Worm (Caenorhabditis elegans) whole organism, L1 larva: ENCODE data around the gene svop-1.

Source experiments
- Y116A8C.19 ChIP-seq: sonication (generic microtip); optimal IDR thresholded peaks from 2 replicates; lab custom pipeline; 2016; ENCODE audit warnings: missing compliant biosample characterization, missing genetic modification characterization, borderline replicate concordance
- aha-1 ChIP-seq: fragments of 150-350 bp; optimal IDR thresholded peaks from 2 replicates; lab custom pipeline; 2014; ENCODE audit warnings: missing biosample characterization, missing genetic modification characterization
- alr-1 ChIP-seq: fragments of 200-800 bp; sonication (Bioruptor generic); optimal IDR thresholded peaks from 2 replicates; lab custom pipeline; 2018; ENCODE audit warnings: borderline replicate concordance, mild to moderate bottlenecking, missing genetic modification characterization, missing compliant biosample characterization
- aly-2 ChIP-seq: fragments of 150-350 bp; optimal IDR thresholded peaks from 2 replicates; lab custom pipeline; 2014; ENCODE audit warnings: missing biosample characterization, missing genetic modification characterization
- ama-1 ChIP-seq: fragments of 150-350 bp; optimal IDR thresholded peaks from 2 replicates; lab custom pipeline; 2014
- blmp-1 ChIP-seq: fragments of 150-350 bp; optimal IDR thresholded peaks from 2 replicates; lab custom pipeline; 2014; ENCODE audit warnings: missing biosample characterization, missing genetic modification characterization
- ceh-63 ChIP-seq: fragments of 200-800 bp; sonication (Bioruptor generic); optimal IDR thresholded peaks from 2 replicates; lab custom pipeline; 2018; ENCODE audit warnings: mild to moderate bottlenecking, missing genetic modification characterization, missing compliant biosample characterization
- ceh-82 ChIP-seq, 3 experiments: fragments of 150-350 bp in 1 of 3; sonication (generic microtip) in 2 of 3; optimal IDR thresholded peaks; 2 replicates each; lab custom pipeline; 2014 to 2017; ENCODE audit warnings: missing biosample characterization in 3 of 3, missing genetic modification characterization in 3 of 3
- ceh-88 ChIP-seq: fragments of 200-800 bp; sonication (Bioruptor generic); IDR thresholded peaks from 2 replicates; pipeline ENCODE4 v1.3.6; 2022; ENCODE audit warnings: missing genetic modification characterization, missing compliant biosample characterization
- ceh-90 ChIP-seq: sonication (generic microtip); optimal IDR thresholded peaks from 2 replicates; lab custom pipeline; 2016; ENCODE audit warnings: missing genetic modification characterization, missing compliant biosample characterization
- efl-1 ChIP-seq, 4 experiments: fragments of 150-350 bp; optimal IDR thresholded peaks in 3 of 4; peaks in 1 of 4; 1 replicate in 1 of 4; 2 replicates in 3 of 4; lab custom pipeline; 2014; ENCODE audit warnings: missing biosample characterization in 2 of 4, missing genetic modification characterization in 2 of 4, missing genetic modification reagents in 2 of 4
- efl-3 ChIP-seq: fragments of 200-800 bp; sonication (Bioruptor generic); optimal IDR thresholded peaks from 2 replicates; lab custom pipeline; 2018; ENCODE audit warnings: mild to moderate bottlenecking, missing genetic modification characterization, missing compliant biosample characterization
- ets-5 ChIP-seq: fragments of 200-800 bp; sonication (Bioruptor generic); IDR thresholded peaks from 2 replicates; pipeline ENCODE4 v1.3.6; 2022; ENCODE audit warnings: missing genetic modification characterization, missing compliant biosample characterization
- fkh-4 ChIP-seq: sonication (generic microtip); optimal IDR thresholded peaks from 2 replicates; lab custom pipeline; 2016; ENCODE audit warnings: missing compliant biosample characterization, missing genetic modification characterization, borderline replicate concordance
- hlh-4 ChIP-seq: sonication (generic microtip); optimal IDR thresholded peaks from 2 replicates; lab custom pipeline; 2016; ENCODE audit warnings: mild to moderate bottlenecking, missing genetic modification characterization, missing compliant biosample characterization
- hpl-2 ChIP-seq: fragments of 150-350 bp; optimal IDR thresholded peaks from 2 replicates; lab custom pipeline; 2014; ENCODE audit warnings: missing biosample characterization, missing genetic modification reagents, missing genetic modification characterization
- irx-1 ChIP-seq: sonication (generic microtip); optimal IDR thresholded peaks from 2 replicates; lab custom pipeline; 2016; ENCODE audit warnings: missing genetic modification characterization, missing compliant biosample characterization
- lin-14 ChIP-seq: fragments of 200-800 bp; sonication (Bioruptor generic); optimal IDR thresholded peaks from 2 replicates; lab custom pipeline; 2018; ENCODE audit warnings: mild to moderate bottlenecking, missing genetic modification characterization, moderate library complexity, missing compliant biosample characterization
- lin-15B ChIP-seq: fragments of 150-350 bp; sonication (generic microtip); optimal IDR thresholded peaks from 3 replicates; lab custom pipeline; 2014; ENCODE audit warnings: missing biosample characterization, missing genetic modification characterization
- lin-35 ChIP-seq, 2 experiments: fragments of 150-350 bp; optimal IDR thresholded peaks; 2 replicates each; lab custom pipeline; 2014; ENCODE audit warnings: missing biosample characterization in 2 of 2, missing genetic modification characterization in 2 of 2, missing genetic modification reagents in 2 of 2
- lin-39 ChIP-seq: fragments of 150-350 bp; optimal IDR thresholded peaks from 2 replicates; lab custom pipeline; 2014; ENCODE audit warnings: missing biosample characterization, missing genetic modification reagents, missing genetic modification characterization
- lir-3 ChIP-seq: sonication (generic microtip); optimal IDR thresholded peaks from 2 replicates; lab custom pipeline; 2016; ENCODE audit warnings: mild to moderate bottlenecking, missing genetic modification characterization, moderate library complexity, missing compliant biosample characterization; ENCODE audit not compliant: poor library complexity
- mab-9 ChIP-seq: fragments of 200-800 bp; sonication (Bioruptor generic); IDR thresholded peaks from 2 replicates; pipeline ENCODE4 v1.3.6; 2022; ENCODE audit warnings: missing genetic modification reagents, missing genetic modification characterization, missing compliant biosample characterization
- mdl-1 ChIP-seq, 2 experiments: fragments of 150-350 bp; optimal IDR thresholded peaks; 2 replicates each; lab custom pipeline; 2014 to 2017; ENCODE audit warnings: missing biosample characterization in 2 of 2, missing genetic modification characterization in 2 of 2, inconsistent platforms in 1 of 2
- mep-1 ChIP-seq: fragments of 150-350 bp; optimal IDR thresholded peaks from 2 replicates; lab custom pipeline; 2014; ENCODE audit warnings: missing biosample characterization, missing genetic modification characterization
- nhr-11 ChIP-seq: fragments of 150-350 bp; optimal IDR thresholded peaks from 2 replicates; lab custom pipeline; 2014; ENCODE audit warnings: missing biosample characterization, missing genetic modification characterization
- nhr-12 ChIP-seq: sonication (generic microtip); optimal IDR thresholded peaks from 2 replicates; lab custom pipeline; 2017; ENCODE audit warnings: missing biosample characterization, missing genetic modification characterization
- nhr-237 ChIP-seq: fragments of 150-350 bp; optimal IDR thresholded peaks from 2 replicates; lab custom pipeline; 2014; ENCODE audit warnings: missing biosample characterization, missing genetic modification characterization
- nhr-28 ChIP-seq: fragments of 150-350 bp; optimal IDR thresholded peaks from 2 replicates; lab custom pipeline; 2014; ENCODE audit warnings: missing biosample characterization, missing genetic modification characterization
- nhr-76 ChIP-seq: sonication (generic microtip); optimal IDR thresholded peaks from 2 replicates; lab custom pipeline; 2017; ENCODE audit warnings: missing biosample characterization, missing genetic modification characterization
- nhr-85 ChIP-seq: sonication (generic microtip); peaks from one replicate; lab custom pipeline; 2016; ENCODE audit warnings: missing genetic modification characterization, inconsistent platforms, missing compliant biosample characterization
- pag-3 ChIP-seq: sonication (generic microtip); optimal IDR thresholded peaks from 2 replicates; lab custom pipeline; 2017; ENCODE audit warnings: missing genetic modification characterization, mild to moderate bottlenecking, missing compliant biosample characterization, antibody characterized with exemption, borderline replicate concordance; ENCODE audit not compliant: insufficient read depth
- pax-3 ChIP-seq: fragments of 200-800 bp; sonication (Bioruptor generic); optimal IDR thresholded peaks from 2 replicates; lab custom pipeline; 2018; ENCODE audit warnings: mild to moderate bottlenecking, missing genetic modification characterization, moderate library complexity, missing compliant biosample characterization
- pqm-1 ChIP-seq: sonication (generic microtip); optimal IDR thresholded peaks from 3 replicates; lab custom pipeline; 2017; ENCODE audit warnings: missing biosample characterization, missing genetic modification characterization
- rnt-1 ChIP-seq: sonication (generic microtip); optimal IDR thresholded peaks from 2 replicates; lab custom pipeline; 2016; ENCODE audit warnings: mild to moderate bottlenecking, missing genetic modification characterization, moderate library complexity, missing compliant biosample characterization
- skn-1 ChIP-seq: fragments of 150-350 bp; optimal IDR thresholded peaks from 2 replicates; lab custom pipeline; 2014; ENCODE audit warnings: missing biosample characterization, missing genetic modification characterization
- snu-23 ChIP-seq: sonication (generic microtip); optimal IDR thresholded peaks from 2 replicates; lab custom pipeline; 2016; ENCODE audit warnings: missing genetic modification characterization, missing compliant biosample characterization
- swsn-7 ChIP-seq: sonication (generic microtip); optimal IDR thresholded peaks from 2 replicates; lab custom pipeline; 2016; ENCODE audit warnings: missing genetic modification characterization, missing compliant biosample characterization
- tbx-2 ChIP-seq: sonication (generic microtip); optimal IDR thresholded peaks from 2 replicates; lab custom pipeline; 2016; ENCODE audit warnings: missing genetic modification characterization, missing compliant biosample characterization
- tlp-1 ChIP-seq: fragments of 150-350 bp; optimal IDR thresholded peaks from 2 replicates; lab custom pipeline; 2014; ENCODE audit warnings: missing biosample characterization, missing genetic modification characterization
- unc-130 ChIP-seq: fragments of 150-350 bp; optimal IDR thresholded peaks from 2 replicates; lab custom pipeline; 2017; ENCODE audit warnings: missing biosample characterization, missing genetic modification characterization, inconsistent platforms
- unc-62 ChIP-seq: fragments of 150-350 bp; optimal IDR thresholded peaks from 2 replicates; lab custom pipeline; 2014; ENCODE audit warnings: missing biosample characterization, missing genetic modification reagents, missing genetic modification characterization
- vab-15 ChIP-seq: sonication (generic microtip); optimal IDR thresholded peaks from 2 replicates; lab custom pipeline; 2017; ENCODE audit warnings: missing genotype, mild to moderate bottlenecking, missing genetic modification characterization, missing compliant biosample characterization
- ztf-11 ChIP-seq, 2 experiments: sonication (generic microtip); optimal IDR thresholded peaks; 2 replicates each; lab custom pipeline; 2016 to 2017; ENCODE audit warnings: missing genetic modification characterization in 2 of 2, missing biosample characterization in 1 of 2, missing compliant biosample characterization in 1 of 2
- ztf-4 ChIP-seq: fragments of 150-350 bp; optimal IDR thresholded peaks from 2 replicates; lab custom pipeline; 2014; ENCODE audit warnings: missing biosample characterization, missing genetic modification characterization

Gene svop-1

DNA sequence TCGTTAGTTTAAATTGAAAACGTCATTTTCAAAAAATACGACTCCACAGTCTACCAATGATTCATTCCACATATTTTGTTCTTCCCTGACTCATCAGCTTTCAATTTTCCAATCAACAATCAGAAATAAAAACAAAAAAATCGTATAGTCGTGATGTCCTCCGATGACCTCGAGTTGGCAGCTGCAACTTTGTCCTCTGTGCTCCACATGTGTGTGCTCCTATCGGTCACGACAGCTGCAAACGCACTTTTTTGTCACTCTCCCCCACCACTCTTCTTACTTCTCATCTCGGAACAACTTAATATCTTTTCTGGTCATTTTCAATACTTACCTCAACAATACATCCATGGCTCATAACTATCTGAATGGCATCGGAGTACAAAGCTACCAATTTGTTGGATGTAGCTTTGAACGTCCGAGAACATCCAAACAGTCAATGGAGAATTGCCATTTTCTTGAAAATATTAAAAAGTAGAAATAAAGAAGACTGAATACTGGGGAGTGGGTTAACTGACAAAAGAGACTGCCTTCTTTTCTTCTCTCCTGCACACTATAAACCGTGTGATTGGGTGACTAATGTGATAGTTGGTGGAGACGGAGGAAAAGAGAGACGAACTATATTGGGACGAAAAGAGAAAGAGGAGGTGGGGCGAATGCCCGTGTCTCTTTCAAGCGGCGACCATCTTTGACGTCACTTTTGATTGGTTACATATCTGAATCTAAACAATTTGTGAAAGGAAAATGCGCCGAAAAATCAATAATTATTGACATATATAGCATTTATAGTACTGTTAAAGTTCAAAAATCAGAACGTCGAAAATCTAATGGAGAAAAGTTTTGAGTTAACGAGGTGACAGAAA, 18.1 kb downstream of the svop-1 start (continued):
- TF ChIP-seq lin-39 (no peak), ztf-4 (tag; lab: Kevin White, UChicago) (no peak), nhr-85 (tag; lab: Kevin White, UChicago) (peak; percentile 81), nhr-237 (tag; lab: Kevin White, UChicago) (no peak), skn-1 (peak; percentile 8), unc-62 (GFP tag; lab: Kevin White, UChicago) (no peak), unc-130 (peak; percentile 2), efl-1 (optimal IDR thresholded peaks at IDR 0.05; lab: Kevin White, UChicago) (no peak), efl-1 (GFP tag; optimal IDR thresholded peaks at IDR 0.05 in 1 of 2; lab: Kevin White, UChicago) (peak in 1 of 2 experiments; percentile 73)

DNA sequence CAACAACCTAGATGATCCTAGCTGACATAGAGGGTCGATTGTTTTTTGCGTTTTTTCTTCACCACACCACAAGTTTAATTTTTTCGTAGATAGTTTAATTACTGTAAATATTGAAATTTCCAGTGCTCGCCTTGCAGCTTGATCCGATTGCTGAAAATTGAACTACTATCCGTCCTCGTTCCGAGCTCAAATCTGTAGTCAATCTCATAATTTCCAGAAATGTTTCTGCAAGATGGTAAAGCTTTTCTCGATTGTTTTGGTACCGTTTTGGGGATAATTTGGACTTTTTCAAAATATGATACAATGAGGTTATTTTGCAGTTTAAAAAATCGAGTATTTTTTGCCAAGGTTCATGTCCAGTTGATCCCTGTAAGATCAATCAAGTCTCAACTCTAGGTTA, 19.2 kb downstream of the svop-1 start:
- TF ChIP-seq nhr-12 (tag; lab: Kevin White, UChicago) (no peak), Y116A8C.19 (tag; lab: Kevin White, UChicago) (no peak), efl-1 (optimal IDR thresholded peaks at IDR 0.05; lab: Kevin White, UChicago) (no peak), efl-1 (GFP tag; optimal IDR thresholded peaks at IDR 0.05 in 1 of 2; lab: Kevin White, UChicago) (peak in 1 of 2 experiments; percentile 63), fkh-4 (no peak)

DNA sequence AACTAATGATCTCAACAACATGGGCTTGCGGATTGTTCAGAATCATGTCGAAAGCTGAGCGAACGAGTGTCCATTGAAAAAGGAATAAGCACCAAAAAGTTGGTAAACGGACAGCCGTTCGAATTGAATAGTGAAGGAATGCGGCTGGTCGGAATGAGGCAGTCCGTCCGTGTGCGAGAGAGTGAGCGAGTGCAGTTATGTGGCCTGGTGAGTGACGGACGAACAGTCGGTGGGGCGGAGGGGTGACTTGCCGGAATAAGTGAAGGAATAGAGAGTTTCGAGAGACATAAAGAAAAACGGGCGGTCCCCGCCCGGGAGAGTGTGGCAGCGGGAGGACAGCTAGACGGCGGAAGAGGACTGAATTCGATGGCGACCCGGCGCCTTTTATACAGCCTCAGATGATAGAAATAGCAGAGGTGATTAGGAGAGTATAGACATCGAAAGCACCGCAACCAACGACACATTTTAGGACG, 20.0 kb downstream of the svop-1 start:
- TF ChIP-seq efl-3 (GFP tag; lab: Kevin White, UChicago): no peak
- TF ChIP-seq lin-15B: peak; percentile 2
- TF ChIP-seq efl-1 (optimal IDR thresholded peaks at IDR 0.05; lab: Kevin White, UChicago): peak; percentile 38 to 45
- TF ChIP-seq efl-1 (GFP tag; optimal IDR thresholded peaks at IDR 0.05 in 1 of 2; lab: Kevin White, UChicago): peak; percentile 36 to 91
- TF ChIP-seq pax-3: no peak
- TF ChIP-seq hlh-4 (tag; lab: Kevin White, UChicago): no peak
- no peak for TF ChIP-seq nhr-76 (tag; lab: Kevin White, UChicago)
- TF ChIP-seq ztf-11 (tag; optimal IDR thresholded peaks at IDR 0.05; lab: Kevin White, UChicago): peak in 1 of 2 experiments; percentile 36
- peak; percentile 40 for TF ChIP-seq hpl-2
- no peak for TF ChIP-seq vab-15
- TF ChIP-seq nhr-28 (tag; lab: Kevin White, UChicago): no peak
- TF ChIP-seq lin-39: peak; percentile 7
- no peak for TF ChIP-seq ets-5 (GFP tag; lab: Robert Waterston, UW)
- TF ChIP-seq nhr-11: no peak
- no peak for TF ChIP-seq ceh-90
- TF ChIP-seq mep-1 (tag; lab: Kevin White, UChicago): peak; percentile 48
- TF ChIP-seq aha-1 (tag; lab: Kevin White, UChicago): no peak
- no peak for TF ChIP-seq pqm-1 (tag; lab: Kevin White, UChicago)
- TF ChIP-seq mdl-1 (tag; optimal IDR thresholded peaks at IDR 0.05; lab: Kevin White, UChicago): peak in 1 of 2 experiments; percentile 45
- peak; percentile 79 for TF ChIP-seq pag-3
- TF ChIP-seq snu-23 (GFP tag; lab: Kevin White, UChicago): peak; percentile 94
- peak in 2 of 3 experiments; percentile 34 to 61 for TF ChIP-seq ceh-82 (tag; optimal IDR thresholded peaks at IDR 0.05; lab: Kevin White, UChicago)
- TF ChIP-seq blmp-1 (tag; lab: Kevin White, UChicago): peak; percentile 29
- TF ChIP-seq swsn-7: peak; percentile 78
- no peak for TF ChIP-seq unc-62 (GFP tag; lab: Kevin White, UChicago)
- TF ChIP-seq lin-14 (GFP tag; lab: Kevin White, UChicago): peak; percentile 94
- TF ChIP-seq irx-1 (tag; lab: Kevin White, UChicago): no peak
- TF ChIP-seq lir-3 (tag; lab: Kevin White, UChicago): peak; percentile 55
- TF ChIP-seq mab-9 (GFP tag; lab: Robert Waterston, UW): no peak
- peak; percentile 92 for TF ChIP-seq rnt-1 (tag; lab: Kevin White, UChicago)
- TF ChIP-seq ztf-4 (tag; lab: Kevin White, UChicago): peak; percentile 56
- no peak for TF ChIP-seq tlp-1 (tag; lab: Kevin White, UChicago)
- no peak for TF ChIP-seq alr-1
- TF ChIP-seq lin-35 (GFP tag; optimal IDR thresholded peaks at IDR 0.05; lab: Kevin White, UChicago): peak; percentile 57 to 63
- TF ChIP-seq Y116A8C.19 (tag; lab: Kevin White, UChicago): no peak
- peak; percentile 54; the same call in 1 of the 2 replicates for TF ChIP-seq ceh-88 (GFP tag; lab: Robert Waterston, UW)
- peak; percentile 96 for TF ChIP-seq ama-1 (lab: Kevin White, UChicago)
- TF ChIP-seq ceh-63 (GFP tag; lab: Kevin White, UChicago): no peak
- no peak for TF ChIP-seq aly-2
- TF ChIP-seq tbx-2 (tag; lab: Kevin White, UChicago): peak; percentile 68
